Fruit fly (Drosophila melanogaster): ENCODE data around the gene kug.

- TF ChIP-seq usp (GFP tag; optimal IDR thresholded peaks at IDR 0.05) (no peak), CG32264 (GFP tag; optimal IDR thresholded peaks at IDR 0.05) (no peak), HLH106 (tag; optimal IDR thresholded peaks at IDR 0.05) (no peak), Jra (GFP tag; optimal IDR thresholded peaks at IDR 0.05) (no peak), Sp1 (GFP tag; optimal IDR thresholded peaks at IDR 0.05) (no peak), CrebA (GFP tag; optimal IDR thresholded peaks at IDR 0.05; ENCODE audit: borderline replicate concordance) (no peak), fru (GFP tag; optimal IDR thresholded peaks at IDR 0.05) (no peak), brk (GFP tag; optimal IDR thresholded peaks at IDR 0.05) (no peak), psq (GFP tag; optimal IDR thresholded peaks at IDR 0.05) (no peak), h (GFP tag; optimal IDR thresholded peaks at IDR 0.05) (no peak), Abd-B (GFP tag; optimal IDR thresholded peaks at IDR 0.05) (no peak)
These were observed 22.6 kb downstream of the kug start, which contains the start of gene CG14183 for dm6 chr3L:20027735-20028134.
